Worm (Caenorhabditis elegans): Measurements from ENCODE around the gene T01C8.3.

DNA sequence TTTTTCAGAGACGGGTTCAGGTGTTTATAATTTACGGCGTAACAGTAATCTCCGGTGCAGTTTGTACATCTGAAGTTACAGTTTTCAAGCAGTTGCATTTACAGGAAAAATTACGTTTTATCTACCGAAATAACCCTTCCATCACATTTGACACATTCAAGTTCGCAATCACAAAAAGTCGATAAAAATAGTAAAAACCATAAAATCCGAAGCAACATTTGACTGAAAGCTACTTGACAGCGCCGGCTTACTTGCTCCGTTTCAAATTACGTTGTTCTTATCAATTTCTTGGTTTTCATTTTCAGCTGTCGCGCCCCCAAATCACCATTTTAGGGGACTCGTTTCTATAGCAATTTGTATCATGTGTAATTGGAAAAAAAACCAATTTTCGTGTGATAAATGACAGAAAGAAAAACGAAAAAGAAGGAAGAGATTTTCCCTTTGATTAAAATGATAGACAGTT, at the start of gene T01C8.3:
- TF ChIP-seq unc-39 (tag; optimal IDR thresholded peaks at IDR 0.05) (no peak), nhr-76 (tag; optimal IDR thresholded peaks at IDR 0.05) (no peak), lsy-2 (tag; optimal IDR thresholded peaks at IDR 0.05) (no peak), lin-13 (tag; optimal IDR thresholded peaks at IDR 0.05) (no peak), mep-1 (tag; optimal IDR thresholded peaks at IDR 0.05) (no peak), ceh-83 (GFP tag; optimal IDR thresholded peaks at IDR 0.05) (no peak), nhr-28 (tag; optimal IDR thresholded peaks at IDR 0.05) (no peak)

Data from whole organism, mixed stage, embryonic.